Fruit fly (Drosophila melanogaster) whole organism, embryonic: ENCODE data around the gene CG9581.

Source experiments
- Ada2b ChIP-seq: fragments of 200-800 bp; sonication (Bioruptor generic); IDR thresholded peaks from 2 replicates; pipeline ENCODE4 v1.3.6; 2022; ENCODE audit warnings: missing biosample characterization, missing genetic modification characterization
- Adf1 ChIP-seq: fragments of 200-800 bp; sonication (Bioruptor generic); IDR thresholded peaks from 2 replicates; pipeline ENCODE4 v1.3.6; 2022; ENCODE audit warnings: missing biosample characterization, missing genetic modification characterization
- Antp ChIP-seq: fragments of 200-800 bp; sonication (Bioruptor generic); optimal IDR thresholded peaks from 3 replicates; lab custom pipeline; 2016; ENCODE audit warnings: missing biosample characterization, missing genetic modification characterization
- Bteb2 ChIP-seq: fragments of 200-800 bp; sonication (Bioruptor generic); optimal IDR thresholded peaks from 2 replicates; lab custom pipeline; 2016; ENCODE audit warnings: missing biosample characterization, missing genetic modification characterization
- C15 ChIP-seq: fragments of 200-800 bp; sonication (Bioruptor generic); IDR thresholded peaks from 3 replicates; pipeline ENCODE4 v1.3.6; 2022; ENCODE audit warnings: missing biosample characterization, missing genetic modification characterization
- CG10209 ChIP-seq: fragments of 200-800 bp; sonication (Bioruptor generic); optimal IDR thresholded peaks from 3 replicates; lab custom pipeline; 2017; ENCODE audit warnings: missing biosample characterization, mild to moderate bottlenecking, missing genetic modification characterization, missing genetic modification reagents
- CG11504 ChIP-seq: fragments of 200-800 bp; sonication (Bioruptor generic); optimal IDR thresholded peaks from 3 replicates; lab custom pipeline; 2019; ENCODE audit warnings: missing biosample characterization, mild to moderate bottlenecking, missing genetic modification characterization, moderate library complexity
- CG12071 ChIP-seq: fragments of 200-800 bp; sonication (Bioruptor generic); optimal IDR thresholded peaks from 3 replicates; lab custom pipeline; 2018; ENCODE audit warnings: missing biosample characterization, mild to moderate bottlenecking, missing genetic modification characterization
- CG13296 ChIP-seq: fragments of 200-800 bp; sonication (Bioruptor generic); optimal IDR thresholded peaks from 3 replicates; lab custom pipeline; 2018; ENCODE audit warnings: missing biosample characterization, mild to moderate bottlenecking, missing genetic modification characterization
- CG14860 ChIP-seq: fragments of 200-800 bp; sonication (Bioruptor generic); IDR thresholded peaks from 3 replicates; pipeline ENCODE4 v1.3.6; 2022; ENCODE audit warnings: missing biosample characterization, missing genetic modification characterization; ENCODE audit not compliant: partially characterized antibody
- CG17568 ChIP-seq: fragments of 200-800 bp; sonication (Bioruptor generic); optimal IDR thresholded peaks from 2 replicates; lab custom pipeline; 2018; ENCODE audit warnings: missing biosample characterization, mild to moderate bottlenecking, missing genetic modification characterization, moderate library complexity
- CG18599 ChIP-seq: fragments of 200-800 bp; sonication (Bioruptor generic); optimal IDR thresholded peaks from 3 replicates; lab custom pipeline; 2017; ENCODE audit warnings: missing biosample characterization, missing genetic modification characterization, mild to moderate bottlenecking, moderate library complexity, missing genetic modification reagents
- CG2712 ChIP-seq: fragments of 200-800 bp; optimal IDR thresholded peaks from 3 replicates; lab custom pipeline; 2019; ENCODE audit warnings: missing biosample characterization, mild to moderate bottlenecking, missing genetic modification characterization, moderate library complexity
- CG34224 ChIP-seq: fragments of 200-800 bp; sonication (Bioruptor generic); IDR thresholded peaks from 3 replicates; pipeline ENCODE4 v1.3.6; 2022; ENCODE audit warnings: missing biosample characterization, missing genetic modification characterization; ENCODE audit not compliant: partially characterized antibody
- CG4424 ChIP-seq: fragments of 200-800 bp; sonication (Bioruptor generic); optimal IDR thresholded peaks from 3 replicates; lab custom pipeline; 2016; ENCODE audit warnings: missing biosample characterization, missing genetic modification characterization
- CG6175 ChIP-seq: fragments of 200-800 bp; sonication (Bioruptor generic); IDR thresholded peaks from 3 replicates; pipeline ENCODE4 v1.3.6; 2022; ENCODE audit warnings: missing biosample characterization, missing genetic modification characterization
- CG6272 ChIP-seq: fragments of 200-800 bp; sonication (Bioruptor generic); IDR thresholded peaks from 2 replicates; pipeline ENCODE4 v1.3.6; 2022; ENCODE audit warnings: missing biosample characterization, missing genetic modification characterization
- CG6813 ChIP-seq: fragments of 200-800 bp; sonication (Bioruptor generic); optimal IDR thresholded peaks from 2 replicates; lab custom pipeline; 2017; ENCODE audit warnings: missing biosample characterization, missing genetic modification characterization, mild to moderate bottlenecking, moderate library complexity, missing genetic modification reagents
- CG7556 ChIP-seq: fragments of 200-800 bp; sonication (Bioruptor generic); optimal IDR thresholded peaks from 2 replicates; lab custom pipeline; 2017; ENCODE audit warnings: missing biosample characterization, mild to moderate bottlenecking, missing genetic modification characterization
- CG8290 ChIP-seq, 3 experiments: fragments of 200-800 bp; sonication (Bioruptor generic); optimal IDR thresholded peaks; 2 replicates each; lab custom pipeline; 2016 to 2019; ENCODE audit warnings: missing biosample characterization in 3 of 3, missing genetic modification characterization in 3 of 3, mild to moderate bottlenecking in 2 of 3, moderate library complexity in 1 of 3
- CG8478 ChIP-seq: fragments of >200 bp; optimal IDR thresholded peaks from 2 replicates; lab custom pipeline; 2018
- CrebB ChIP-seq: fragments of 200-800 bp; sonication (Bioruptor generic); optimal IDR thresholded peaks from 3 replicates; lab custom pipeline; 2018; ENCODE audit warnings: missing biosample characterization, mild to moderate bottlenecking, missing genetic modification characterization
- Dad ChIP-seq: fragments of 200-800 bp; sonication (Bioruptor generic); optimal IDR thresholded peaks from 3 replicates; lab custom pipeline; 2016; ENCODE audit warnings: missing biosample characterization, missing genetic modification characterization
- Dref ChIP-seq: fragments of 200-800 bp; sonication (Bioruptor generic); IDR thresholded peaks from 2 replicates; pipeline ENCODE4 v1.3.6; 2022; ENCODE audit warnings: missing biosample characterization, missing genetic modification characterization
- Fer3 ChIP-seq: fragments of 200-800 bp; sonication (Bioruptor generic); optimal IDR thresholded peaks from 2 replicates; lab custom pipeline; 2018; ENCODE audit warnings: missing biosample characterization, mild to moderate bottlenecking, missing genetic modification characterization, moderate library complexity
- Gsc ChIP-seq: fragments of 200-800 bp; sonication (Bioruptor generic); IDR thresholded peaks from 2 replicates; pipeline ENCODE4 v1.3.6; 2022; ENCODE audit warnings: missing biosample characterization, missing genetic modification characterization
- H15 ChIP-seq: fragments of 200-800 bp; sonication (Bioruptor generic); IDR thresholded peaks from 3 replicates; pipeline ENCODE4 v1.3.6; 2022; ENCODE audit warnings: missing biosample characterization, missing genetic modification characterization
- Lim3 ChIP-seq: fragments of 200-800 bp; sonication (Bioruptor generic); IDR thresholded peaks from 2 replicates; pipeline ENCODE4 v1.3.6; 2022; ENCODE audit warnings: missing biosample characterization, missing genetic modification characterization
- Max ChIP-seq: fragments of 200-800 bp; sonication (Bioruptor generic); optimal IDR thresholded peaks from 2 replicates; lab custom pipeline; 2016; ENCODE audit warnings: missing biosample characterization, mild to moderate bottlenecking, missing genetic modification characterization
- Nf-YC ChIP-seq: fragments of 200-800 bp; optimal IDR thresholded peaks from 3 replicates; lab custom pipeline; 2019; ENCODE audit warnings: missing biosample characterization, mild to moderate bottlenecking, missing genetic modification characterization, moderate library complexity
- Ptx1 ChIP-seq: fragments of 200-800 bp; sonication (Bioruptor generic); IDR thresholded peaks from 2 replicates; pipeline ENCODE4 v1.3.6; 2022; ENCODE audit warnings: missing biosample characterization, missing genetic modification characterization
- Tbp ChIP-seq: fragments of >200 bp; optimal IDR thresholded peaks from 2 replicates; lab custom pipeline; 2018; ENCODE audit warnings: missing biosample characterization, missing genetic modification characterization
- amos ChIP-seq: fragments of 200-800 bp; sonication (Bioruptor generic); IDR thresholded peaks from 2 replicates; pipeline ENCODE4 v1.3.6; 2022; ENCODE audit warnings: missing biosample characterization, missing genetic modification characterization; ENCODE audit not compliant: partially characterized antibody
- bcd ChIP-seq: fragments of 200-800 bp; sonication (Bioruptor generic); optimal IDR thresholded peaks from 2 replicates; lab custom pipeline; 2017; ENCODE audit warnings: missing biosample characterization, mild to moderate bottlenecking, missing genetic modification characterization
- bowl ChIP-seq: fragments of 200-800 bp; sonication (Bioruptor generic); IDR thresholded peaks from 2 replicates; pipeline ENCODE4 v1.3.6; 2022; ENCODE audit warnings: missing biosample characterization, missing genetic modification characterization
- bsh ChIP-seq, 2 experiments: fragments of 200-800 bp; sonication (Bioruptor generic); optimal IDR thresholded peaks; 2 replicates each; lab custom pipeline; 2017 to 2018; ENCODE audit warnings: mild to moderate bottlenecking in 2 of 2, missing biosample characterization in 2 of 2, missing genetic modification characterization in 2 of 2, moderate library complexity in 1 of 2
- btn ChIP-seq: fragments of 200-800 bp; sonication (Bioruptor generic); optimal IDR thresholded peaks from 2 replicates; lab custom pipeline; 2016; ENCODE audit warnings: missing biosample characterization, missing genetic modification characterization
- cwo ChIP-seq: fragments of 200-800 bp; sonication (Bioruptor generic); optimal IDR thresholded peaks from 3 replicates; lab custom pipeline; 2017; ENCODE audit warnings: missing biosample characterization, missing genetic modification characterization, mild to moderate bottlenecking, moderate library complexity, missing genetic modification reagents
- dimm ChIP-seq: fragments of 200-800 bp; sonication (Bioruptor generic); IDR thresholded peaks from 2 replicates; pipeline ENCODE4 v1.3.6; 2022; ENCODE audit warnings: missing biosample characterization, missing genetic modification characterization
- esg ChIP-seq: fragments of 200-800 bp; sonication (Bioruptor generic); conservative IDR thresholded peaks from 2 replicates; pipeline ENCODE4 v1.3.6; 2022; ENCODE audit warnings: missing biosample characterization, missing genetic modification characterization
- hkb ChIP-seq, 2 experiments: fragments of 200-800 bp in 1 of 2; fragments of >200 bp in 1 of 2; sonication (Bioruptor generic) in 1 of 2; IDR thresholded peaks in 1 of 2; optimal IDR thresholded peaks in 1 of 2; 2 replicates each; pipeline versions ENCODE4 v1.3.6 to Lab custom; 2017 to 2022; ENCODE audit warnings: missing biosample characterization in 1 of 2, missing genetic modification characterization in 1 of 2
- hth ChIP-seq: fragments of >200 bp; optimal IDR thresholded peaks from 2 replicates; lab custom pipeline; 2017; ENCODE audit warnings: inconsistent platforms
- inv ChIP-seq: fragments of 200-800 bp; sonication (Bioruptor generic); IDR thresholded peaks from 2 replicates; pipeline ENCODE4 v1.3.6; 2022; ENCODE audit warnings: missing biosample characterization, missing genetic modification characterization; ENCODE audit not compliant: partially characterized antibody
- lbe ChIP-seq: fragments of 200-800 bp; sonication (Bioruptor generic); optimal IDR thresholded peaks from 2 replicates; lab custom pipeline; 2016; ENCODE audit warnings: missing biosample characterization, mild to moderate bottlenecking, missing genetic modification characterization
- nmo ChIP-seq: fragments of 200-800 bp; sonication (Bioruptor generic); optimal IDR thresholded peaks from 2 replicates; lab custom pipeline; 2018; ENCODE audit warnings: missing biosample characterization, mild to moderate bottlenecking, missing genetic modification characterization, moderate library complexity
- schlank ChIP-seq: fragments of 200-800 bp; sonication (Bioruptor generic); optimal IDR thresholded peaks from 2 replicates; lab custom pipeline; 2018; ENCODE audit warnings: missing biosample characterization, mild to moderate bottlenecking, missing genetic modification characterization
- sd ChIP-seq: fragments of 200-800 bp; sonication (Bioruptor generic); optimal IDR thresholded peaks from 3 replicates; lab custom pipeline; 2018; ENCODE audit warnings: missing biosample characterization, mild to moderate bottlenecking, missing genetic modification characterization, moderate library complexity
- unc-4 ChIP-seq: fragments of 200-800 bp; sonication (Bioruptor generic); IDR thresholded peaks from 2 replicates; pipeline ENCODE4 v1.3.6; 2022; ENCODE audit warnings: missing biosample characterization, missing genetic modification characterization; ENCODE audit not compliant: partially characterized antibody
- usp ChIP-seq: fragments of >200 bp; optimal IDR thresholded peaks from 2 replicates; lab custom pipeline; 2017; ENCODE audit warnings: missing biosample characterization, missing genetic modification characterization
- vfl ChIP-seq: fragments of 200-800 bp; sonication (Bioruptor generic); optimal IDR thresholded peaks from 2 replicates; lab custom pipeline; 2016; ENCODE audit warnings: missing biosample characterization, missing genetic modification characterization
- vnd ChIP-seq: fragments of 200-800 bp; sonication (Bioruptor generic); IDR thresholded peaks from 3 replicates; pipeline ENCODE4 v1.3.6; 2022; ENCODE audit warnings: missing biosample characterization, missing genetic modification characterization; ENCODE audit not compliant: partially characterized antibody

CG9581 gene

dm6 chrX:20169898-20170297, at the start of gene CG9581, which contains the start of gene CG9578 (continued):
- TF ChIP-seq Max (GFP tag; lab: Kevin White, UChicago) = no peak
- no peak for TF ChIP-seq btn
- no peak for TF ChIP-seq Lim3 (GFP tag; lab: Robert Waterston, UW)
- TF ChIP-seq sd (tag; lab: Kevin White, UChicago) = no peak
- TF ChIP-seq Ptx1 (GFP tag; lab: Robert Waterston, UW) = no peak
- no peak for TF ChIP-seq Antp (GFP tag; lab: Kevin White, UChicago)
- no peak for TF ChIP-seq CG8290 (GFP tag; optimal IDR thresholded peaks at IDR 0.05; lab: Kevin White, UChicago)
- no peak for TF ChIP-seq CG8290 (tag; optimal IDR thresholded peaks at IDR 0.05; lab: Kevin White, UChicago)
- peak; percentile 82; the same call in 2 of the 3 replicates for TF ChIP-seq CG34224 (GFP tag; lab: Robert Waterston, UW)
- TF ChIP-seq nmo (GFP tag; lab: Kevin White, UChicago) = peak; percentile 28
- no peak for TF ChIP-seq CG6272
- no peak for TF ChIP-seq Dad (GFP tag; lab: Kevin White, UChicago)
- no peak for TF ChIP-seq cwo (GFP tag; lab: Kevin White, UChicago)
- TF ChIP-seq CG14860 (GFP tag; lab: Robert Waterston, UW) = peak; percentile 74
- TF ChIP-seq schlank = no peak
- TF ChIP-seq Adf1 (GFP tag; lab: Robert Waterston, UW) = no peak
- no peak for TF ChIP-seq CG17568 (GFP tag; lab: Kevin White, UChicago)
- no peak for TF ChIP-seq CG8478
- no peak for TF ChIP-seq CG10209 (GFP tag; lab: Kevin White, UChicago)
- peak; percentile 62 for TF ChIP-seq Dref
- TF ChIP-seq H15 (GFP tag; lab: Robert Waterston, UW) = no peak
- TF ChIP-seq Tbp = no peak
- TF ChIP-seq CG6175 (GFP tag; lab: Robert Waterston, UW) = no peak
- TF ChIP-seq bsh (GFP tag; optimal IDR thresholded peaks at IDR 0.05; lab: Kevin White, UChicago) = no peak
- TF ChIP-seq bowl (GFP tag; lab: Robert Waterston, UW) = no peak
- peak; percentile 85 for TF ChIP-seq unc-4 (GFP tag; lab: Robert Waterston, UW)
- no peak for TF ChIP-seq CG12071 (GFP tag; lab: Kevin White, UChicago)
- no peak for TF ChIP-seq hkb (optimal IDR thresholded peaks at IDR 0.05; lab: Kevin White, UChicago)
- no peak for TF ChIP-seq hkb (GFP tag; IDR thresholded peaks at IDR 0.05; lab: Robert Waterston, UW)
- peak; percentile 63 for TF ChIP-seq amos (GFP tag; lab: Robert Waterston, UW)
- TF ChIP-seq usp = no peak
- no peak for TF ChIP-seq C15 (GFP tag; lab: Robert Waterston, UW)
- no peak for TF ChIP-seq Ada2b (GFP tag; lab: Robert Waterston, UW)
- TF ChIP-seq CG11504 (tag; lab: Kevin White, UChicago) = no peak
- no peak for TF ChIP-seq dimm (GFP tag; lab: Robert Waterston, UW)
- peak; percentile 6 for TF ChIP-seq Nf-YC (tag; lab: Kevin White, UChicago)
- no peak for TF ChIP-seq vfl (GFP tag; lab: Kevin White, UChicago)
- TF ChIP-seq Fer3 (tag; lab: Kevin White, UChicago) = no peak
- TF ChIP-seq Gsc (GFP tag; lab: Robert Waterston, UW) = no peak
- no peak for TF ChIP-seq CG13296 (GFP tag; lab: Kevin White, UChicago)
- TF ChIP-seq inv (GFP tag; lab: Robert Waterston, UW) = peak; percentile 63
- peak; percentile 81 for TF ChIP-seq vnd (GFP tag; lab: Robert Waterston, UW)
- TF ChIP-seq lbe (GFP tag; lab: Kevin White, UChicago) = no peak
- TF ChIP-seq CG7556 (GFP tag; lab: Kevin White, UChicago) = no peak
- no peak for TF ChIP-seq CG2712 (tag; lab: Kevin White, UChicago)
- TF ChIP-seq CG6813 (GFP tag; lab: Kevin White, UChicago) = no peak
- TF ChIP-seq bcd (GFP tag; lab: Kevin White, UChicago) = no peak
- no peak for TF ChIP-seq CG4424 (GFP tag; lab: Kevin White, UChicago)
- TF ChIP-seq Bteb2 (GFP tag; lab: Kevin White, UChicago) = no peak
- TF ChIP-seq esg (GFP tag; lab: Robert Waterston, UW) = no peak
- no peak for TF ChIP-seq CrebB
- TF ChIP-seq CG18599 = no peak
- TF ChIP-seq hth (lab: Kevin White, UChicago) = no peak
